Fruit fly (Drosophila melanogaster): ENCODE data around the gene CG31174.

- no peak for TF ChIP-seq CG8478 (optimal IDR thresholded peaks at IDR 0.05)
- no peak for TF ChIP-seq CTCF (optimal IDR thresholded peaks at IDR 0.05)
Measured at dm6 chr3R:21884354-21884753, 15.0 kb upstream of the CG31174 start, which contains the start of gene fit.
